Worm (Caenorhabditis elegans) whole organism, L3 larva: ENCODE measurements around the gene sft-1.

Experiments
- R02D3.7 ChIP-seq: fragments of 150-350 bp; optimal IDR thresholded peaks from 2 replicates; lab custom pipeline; 2014; ENCODE audit warnings: missing biosample characterization, missing genetic modification characterization
- aly-2 ChIP-seq: fragments of 150-350 bp; optimal IDR thresholded peaks from 2 replicates; lab custom pipeline; 2014; ENCODE audit warnings: missing biosample characterization, missing genetic modification characterization
- ama-1 ChIP-seq: fragments of 150-350 bp; optimal IDR thresholded peaks from 2 replicates; lab custom pipeline; 2018
- ceh-16 ChIP-seq: sonication (generic microtip); optimal IDR thresholded peaks from 2 replicates; lab custom pipeline; 2017; ENCODE audit warnings: missing biosample characterization, missing genetic modification characterization
- ceh-28 ChIP-seq: fragments of 150-350 bp; optimal IDR thresholded peaks from 2 replicates; lab custom pipeline; 2014; ENCODE audit warnings: missing biosample characterization, missing genetic modification reagents, missing genetic modification characterization
- ceh-82 ChIP-seq: fragments of 150-350 bp; optimal IDR thresholded peaks from 2 replicates; lab custom pipeline; 2014; ENCODE audit warnings: missing biosample characterization, missing genetic modification characterization
- daf-12 ChIP-seq: fragments of 150-350 bp; optimal IDR thresholded peaks from 2 replicates; lab custom pipeline; 2014; ENCODE audit warnings: missing biosample characterization, missing genetic modification reagents, missing genetic modification characterization
- egl-27 ChIP-seq: sonication (generic microtip); optimal IDR thresholded peaks from 4 replicates; lab custom pipeline; 2017; ENCODE audit warnings: missing biosample characterization, missing genetic modification reagents, missing genetic modification characterization
- egl-5 ChIP-seq: fragments of 150-350 bp; optimal IDR thresholded peaks from 2 replicates; lab custom pipeline; 2017; ENCODE audit warnings: missing biosample characterization, missing genetic modification reagents, missing genetic modification characterization, inconsistent platforms
- elt-1 ChIP-seq: fragments of 150-350 bp; optimal IDR thresholded peaks from 2 replicates; lab custom pipeline; 2014; ENCODE audit warnings: missing biosample characterization, missing genetic modification characterization
- elt-2 ChIP-seq: sonication (generic microtip); optimal IDR thresholded peaks from 2 replicates; lab custom pipeline; 2016; ENCODE audit warnings: missing genetic modification reagents, mild to moderate bottlenecking, missing genetic modification characterization, missing compliant biosample characterization
- elt-3 ChIP-seq, 3 experiments: fragments of 150-350 bp in 1 of 3; sonication (generic microtip) in 2 of 3; optimal IDR thresholded peaks; 2 replicates in 2 of 3; 4 replicates in 1 of 3; lab custom pipeline; 2014 to 2017; ENCODE audit warnings: missing biosample characterization in 3 of 3, missing genetic modification characterization in 3 of 3
- eor-1 ChIP-seq, 2 experiments: fragments of 150-350 bp; optimal IDR thresholded peaks; 2 replicates each; lab custom pipeline; 2014 to 2018; ENCODE audit warnings: missing biosample characterization in 2 of 2, missing genetic modification characterization in 2 of 2
- fkh-10 ChIP-seq: sonication (generic microtip); optimal IDR thresholded peaks from 2 replicates; lab custom pipeline; 2017; ENCODE audit warnings: missing biosample characterization, missing genetic modification reagents, missing genetic modification characterization
- fkh-2 ChIP-seq: fragments of 150-350 bp; optimal IDR thresholded peaks from 2 replicates; lab custom pipeline; 2014; ENCODE audit warnings: missing biosample characterization, missing genetic modification reagents, missing genetic modification characterization
- fos-1 ChIP-seq: fragments of 150-350 bp; optimal IDR thresholded peaks from 2 replicates; lab custom pipeline; 2014; ENCODE audit warnings: missing biosample characterization, missing genetic modification characterization
- jun-1 ChIP-seq: fragments of 150-350 bp; optimal IDR thresholded peaks from 2 replicates; lab custom pipeline; 2014; ENCODE audit warnings: missing biosample characterization, missing genetic modification reagents, missing genetic modification characterization
- lin-15B ChIP-seq: fragments of 150-350 bp; optimal IDR thresholded peaks from 2 replicates; lab custom pipeline; 2014; ENCODE audit warnings: missing biosample characterization, missing genetic modification characterization
- lsy-12 ChIP-seq: sonication (generic microtip); optimal IDR thresholded peaks from 2 replicates; lab custom pipeline; 2016; ENCODE audit warnings: mild to moderate bottlenecking, missing genetic modification characterization, missing compliant biosample characterization
- mdl-1 ChIP-seq: fragments of 150-350 bp; optimal IDR thresholded peaks from 2 replicates; lab custom pipeline; 2014; ENCODE audit warnings: missing biosample characterization, missing genetic modification characterization
- mml-1 ChIP-seq: fragments of 150-350 bp; sonication (generic microtip); optimal IDR thresholded peaks from 3 replicates; lab custom pipeline; 2014; ENCODE audit warnings: missing biosample characterization, missing genetic modification characterization
- nhr-12 ChIP-seq: fragments of 150-350 bp; optimal IDR thresholded peaks from 2 replicates; lab custom pipeline; 2014; ENCODE audit warnings: missing biosample characterization, missing genetic modification characterization
- nhr-23 ChIP-seq: fragments of 150-350 bp; optimal IDR thresholded peaks from 2 replicates; lab custom pipeline; 2014; ENCODE audit warnings: missing biosample characterization, missing genetic modification reagents, missing genetic modification characterization
- nhr-237 ChIP-seq: fragments of 150-350 bp; optimal IDR thresholded peaks from 2 replicates; lab custom pipeline; 2014; ENCODE audit warnings: missing biosample characterization, missing genetic modification characterization
- nhr-25 ChIP-seq: sonication (generic microtip); optimal IDR thresholded peaks from 2 replicates; lab custom pipeline; 2017; ENCODE audit warnings: missing biosample characterization, missing genetic modification characterization
- nhr-28 ChIP-seq: fragments of 150-350 bp; optimal IDR thresholded peaks from 2 replicates; lab custom pipeline; 2014; ENCODE audit warnings: missing biosample characterization, missing genetic modification characterization
- nhr-43 ChIP-seq: sonication (generic microtip); optimal IDR thresholded peaks from 2 replicates; lab custom pipeline; 2016; ENCODE audit warnings: mild to moderate bottlenecking, missing genetic modification characterization, missing compliant biosample characterization; ENCODE audit not compliant: poor library complexity, severe bottlenecking
- nhr-76 ChIP-seq: fragments of 150-350 bp; sonication (generic microtip); optimal IDR thresholded peaks from 5 replicates; lab custom pipeline; 2014; ENCODE audit warnings: missing biosample characterization, missing genetic modification characterization
- nhr-77 ChIP-seq: fragments of 150-350 bp; optimal IDR thresholded peaks from 2 replicates; lab custom pipeline; 2014; ENCODE audit warnings: missing biosample characterization, missing genetic modification characterization
- pha-4 ChIP-seq: fragments of 150-350 bp; optimal IDR thresholded peaks from 2 replicates; lab custom pipeline; 2014; ENCODE audit warnings: missing biosample characterization, missing genetic modification reagents, missing genetic modification characterization
- pqm-1 ChIP-seq: fragments of 150-350 bp; optimal IDR thresholded peaks from 2 replicates; lab custom pipeline; 2017; ENCODE audit warnings: missing biosample characterization, missing genetic modification characterization, inconsistent platforms
- sea-2 ChIP-seq: fragments of 150-350 bp; sonication (generic microtip); optimal IDR thresholded peaks from 4 replicates; lab custom pipeline; 2014; ENCODE audit warnings: missing biosample characterization, missing genetic modification reagents, missing genetic modification characterization
- snpc-4 ChIP-seq: fragments of 150-350 bp; optimal IDR thresholded peaks from 2 replicates; lab custom pipeline; 2014; ENCODE audit warnings: missing biosample characterization, missing genetic modification characterization
- tbx-2 ChIP-seq: sonication (generic microtip); optimal IDR thresholded peaks from 2 replicates; lab custom pipeline; 2016; ENCODE audit warnings: mild to moderate bottlenecking, missing genetic modification characterization, missing compliant biosample characterization
- unc-39 ChIP-seq: sonication (generic microtip); optimal IDR thresholded peaks from 4 replicates; lab custom pipeline; 2017; ENCODE audit warnings: missing biosample characterization, missing genetic modification characterization
- unc-62 ChIP-seq: fragments of 150-350 bp; sonication (generic microtip); optimal IDR thresholded peaks from 4 replicates; lab custom pipeline; 2014; ENCODE audit warnings: missing biosample characterization, missing genetic modification reagents, missing genetic modification characterization
- ztf-11 ChIP-seq: fragments of 150-350 bp; optimal IDR thresholded peaks from 2 replicates; lab custom pipeline; 2014; ENCODE audit warnings: missing biosample characterization, missing genetic modification characterization
- ztf-4 ChIP-seq: fragments of 150-350 bp; optimal IDR thresholded peaks from 2 replicates; lab custom pipeline; 2014; ENCODE audit warnings: missing biosample characterization, missing genetic modification characterization

The sft-1 gene

ce11 chrIII:3109564-3109963, 23.1 kb downstream of the sft-1 start:
- TF ChIP-seq nhr-28, result no peak
- no peak for TF ChIP-seq ceh-16 (tag; lab: Kevin White, UChicago)
- no peak for TF ChIP-seq R02D3.7 (tag; lab: Kevin White, UChicago)
- TF ChIP-seq nhr-12 (tag; lab: Kevin White, UChicago), result no peak
- no peak for TF ChIP-seq nhr-237 (tag; lab: Kevin White, UChicago)
- no peak for TF ChIP-seq sea-2 (GFP tag; lab: Kevin White, UChicago)
- no peak for TF ChIP-seq tbx-2 (tag; lab: Kevin White, UChicago)

- TF ChIP-seq tbx-2 (tag; lab: Kevin White, UChicago) (no peak), unc-39 (tag; lab: Kevin White, UChicago) (no peak), nhr-12 (tag; lab: Kevin White, UChicago) (no peak), ceh-82 (tag; lab: Kevin White, UChicago) (no peak), egl-27 (tag; lab: Kevin White, UChicago) (no peak), jun-1 (tag; lab: Kevin White, UChicago) (no peak), pqm-1 (tag; lab: Kevin White, UChicago) (no peak), ceh-28 (tag; lab: Kevin White, UChicago) (no peak), pha-4 (tag; lab: Kevin White, UChicago) (no peak), nhr-76 (no peak), fkh-10 (GFP tag; lab: Kevin White, UChicago) (no peak), mml-1 (no peak), nhr-77 (tag; lab: Kevin White, UChicago) (no peak), elt-1 (tag; lab: Kevin White, UChicago) (no peak), fkh-2 (no peak), lin-15B (tag; lab: Kevin White, UChicago) (no peak), nhr-28 (no peak), unc-62 (GFP tag; lab: Kevin White, UChicago) (no peak), nhr-23 (tag; lab: Kevin White, UChicago) (no peak)
These were observed 24.1 kb downstream of the sft-1 start for ce11 chrIII:3110614-3111013.

ce11 chrIII:3111534-3111933, 25.1 kb downstream of the sft-1 start:
- TF ChIP-seq unc-39 (tag; lab: Kevin White, UChicago) (no peak), ceh-28 (tag; lab: Kevin White, UChicago) (peak; percentile 86)

- TF ChIP-seq R02D3.7 (tag; lab: Kevin White, UChicago) (no peak), aly-2 (no peak), elt-2 (tag; lab: Kevin White, UChicago) (peak; percentile 23), sea-2 (GFP tag; lab: Kevin White, UChicago) (no peak)
These were observed 25.5 kb downstream of the sft-1 start for ce11 chrIII:3112001-3112400.

ce11 chrIII:3112616-3113015, 26.1 kb downstream of the sft-1 start:
- peak; percentile 58 for TF ChIP-seq ceh-28 (tag; lab: Kevin White, UChicago)
- TF ChIP-seq ztf-11 (tag; lab: Kevin White, UChicago), result no peak
- TF ChIP-seq, all 47 proteins: peak for 1

ce11 chrIII:3116969-3117368, 30.5 kb downstream of the sft-1 start:
- no peak for TF ChIP-seq nhr-237 (tag; lab: Kevin White, UChicago)
- TF ChIP-seq ztf-11 (tag; lab: Kevin White, UChicago), result no peak
- peak; percentile 93 for TF ChIP-seq elt-2 (tag; lab: Kevin White, UChicago)
- TF ChIP-seq mdl-1 (tag; lab: Kevin White, UChicago), result peak; percentile 23
- no peak for TF ChIP-seq sea-2 (GFP tag; lab: Kevin White, UChicago)
- peak; percentile 97 for TF ChIP-seq pqm-1 (tag; lab: Kevin White, UChicago)

ce11 chrIII:3119972-3120371, 33.5 kb downstream of the sft-1 start:
- TF ChIP-seq lsy-12 (tag; lab: Kevin White, UChicago) (no peak), R02D3.7 (tag; lab: Kevin White, UChicago) (no peak), ztf-4 (tag; lab: Kevin White, UChicago) (no peak), nhr-23 (tag; lab: Kevin White, UChicago) (no peak), snpc-4 (no peak), ama-1 (no peak), egl-5 (no peak), tbx-2 (tag; lab: Kevin White, UChicago) (no peak), sea-2 (GFP tag; lab: Kevin White, UChicago) (no peak), aly-2 (no peak), ceh-82 (tag; lab: Kevin White, UChicago) (no peak), nhr-12 (tag; lab: Kevin White, UChicago) (no peak), lin-15B (tag; lab: Kevin White, UChicago) (no peak), mdl-1 (tag; lab: Kevin White, UChicago) (no peak), nhr-28 (no peak), daf-12 (tag; lab: Kevin White, UChicago) (no peak), pqm-1 (tag; lab: Kevin White, UChicago) (peak; percentile 71), nhr-43 (tag; lab: Kevin White, UChicago) (no peak), fos-1 (tag; lab: Kevin White, UChicago) (no peak), pha-4 (tag; lab: Kevin White, UChicago) (peak; percentile 23), elt-3 (tag; optimal IDR thresholded peaks at IDR 0.05; lab: Kevin White, UChicago) (no peak), eor-1 (tag; optimal IDR thresholded peaks at IDR 0.05; lab: Kevin White, UChicago) (no peak), fkh-2 (no peak), mml-1 (no peak), unc-39 (tag; lab: Kevin White, UChicago) (no peak), nhr-25 (no peak), elt-1 (tag; lab: Kevin White, UChicago) (no peak)
